Worm (Caenorhabditis elegans): ENCODE data around the gene Y17G7B.23.

The Y17G7B.23 gene

DNA sequence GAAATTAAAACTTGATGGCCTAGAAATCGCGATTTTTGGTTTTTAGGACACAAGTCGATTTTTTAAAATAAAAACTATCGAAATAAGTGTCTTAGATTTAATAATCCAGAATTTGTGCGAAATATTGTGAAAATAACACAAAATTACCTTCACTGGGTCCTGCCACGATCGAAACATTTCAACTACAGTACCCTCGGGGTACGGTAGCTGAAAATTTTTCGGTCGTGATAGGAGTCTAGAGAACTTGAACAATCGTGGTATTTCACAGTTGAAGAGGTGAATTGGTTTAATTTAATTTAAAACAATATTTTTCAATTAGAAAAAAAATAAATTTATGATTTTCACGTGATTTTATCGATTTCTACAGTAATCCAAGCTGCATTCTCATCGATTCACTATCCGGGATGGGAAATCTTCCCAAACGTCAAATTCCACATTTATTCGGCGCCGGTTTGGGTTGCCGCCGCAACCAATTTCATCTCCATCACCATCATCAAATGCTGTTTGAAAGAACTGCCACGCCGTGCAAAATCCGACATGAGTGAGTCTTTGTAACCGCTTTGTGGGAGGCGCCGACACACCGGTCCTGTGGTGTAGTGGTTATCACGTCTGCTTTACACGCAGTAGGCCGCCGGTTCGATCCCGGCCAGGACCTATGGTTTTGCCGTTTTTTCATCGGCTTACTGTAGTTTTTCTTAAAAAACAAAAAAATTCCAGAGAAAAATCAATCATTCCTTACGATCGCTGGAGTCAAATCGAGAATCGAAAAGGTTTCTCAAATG lies 40.0 kb upstream of the Y17G7B.23 start:
- peak; percentile 45; the same call in 1 of the 2 replicates for TF ChIP-seq pha-4 (GFP tag; IDR thresholded peaks at IDR 0.05)
- no peak for TF ChIP-seq pha-4 (tag; optimal IDR thresholded peaks at IDR 0.05)
- 0 out of 2 replicates have a peak, but pooled peaks have one; percentile 34 for TF ChIP-seq arid-1 (GFP tag; conservative IDR thresholded peaks at IDR 0.05)
- peak; percentile 31 for TF ChIP-seq hlh-30 (tag; optimal IDR thresholded peaks at IDR 0.05; ENCODE audit: insufficient read depth)
- TF ChIP-seq skn-1 (tag; optimal IDR thresholded peaks at IDR 0.05): no peak
- no peak for TF ChIP-seq aly-2 (tag; optimal IDR thresholded peaks at IDR 0.05)
- no peak for TF ChIP-seq ceh-82 (tag; optimal IDR thresholded peaks at IDR 0.05)
- no peak for TF ChIP-seq nhr-48 (tag; optimal IDR thresholded peaks at IDR 0.05)
- TF ChIP-seq zfp-2 (tag; optimal IDR thresholded peaks at IDR 0.05): no peak
- no peak for TF ChIP-seq ceh-20 (GFP tag; IDR thresholded peaks at IDR 0.05)
- no peak for TF ChIP-seq egl-43 (GFP tag; IDR thresholded peaks at IDR 0.05)
- no peak for TF ChIP-seq Y75B8A.6 (GFP tag; IDR thresholded peaks at IDR 0.05)
- no peak for TF ChIP-seq nhr-11 (tag; optimal IDR thresholded peaks at IDR 0.05)
- no peak for TF ChIP-seq set-16 (GFP tag; IDR thresholded peaks at IDR 0.05)
- TF ChIP-seq zfp-3 (GFP tag; conservative IDR thresholded peaks at IDR 0.05): no peak
- no peak for TF ChIP-seq lin-38 (GFP tag; IDR thresholded peaks at IDR 0.05)
- TF ChIP-seq tag-97 (GFP tag; IDR thresholded peaks at IDR 0.05): no peak
- TF ChIP-seq F26F4.8 (GFP tag; conservative IDR thresholded peaks at IDR 0.05): no peak
- TF ChIP-seq dmd-9 (GFP tag; IDR thresholded peaks at IDR 0.05): no peak
- TF ChIP-seq duxl-1 (tag; optimal IDR thresholded peaks at IDR 0.05; ENCODE audit: poor library complexity): no peak
- no peak for TF ChIP-seq nhr-41 (GFP tag; IDR thresholded peaks at IDR 0.05)
- no peak for TF ChIP-seq sdz-12 (GFP tag; optimal IDR thresholded peaks at IDR 0.05)
- TF ChIP-seq dve-1 (tag; optimal IDR thresholded peaks at IDR 0.05; ENCODE audit: insufficient read depth): peak; percentile 39
- no peak for TF ChIP-seq ceh-62 (tag; optimal IDR thresholded peaks at IDR 0.05)
- TF ChIP-seq fos-1 (tag; optimal IDR thresholded peaks at IDR 0.05): no peak
- TF ChIP-seq snpc-1.2 (GFP tag; IDR thresholded peaks at IDR 0.05): peak; percentile 66; the same call in 1 of the 2 replicates
- peak; percentile 54 for TF ChIP-seq rbr-2 (tag; optimal IDR thresholded peaks at IDR 0.05)
- TF ChIP-seq nhr-102 (tag; optimal IDR thresholded peaks at IDR 0.05): no peak
- no peak for TF ChIP-seq nhr-76 (tag; optimal IDR thresholded peaks at IDR 0.05)
- no peak for TF ChIP-seq F44E2.7 (GFP tag; IDR thresholded peaks at IDR 0.05)
- TF ChIP-seq jun-1 (tag; optimal IDR thresholded peaks at IDR 0.05): no peak
- no peak for TF ChIP-seq mxl-3 (GFP tag; optimal IDR thresholded peaks at IDR 0.05)
- no peak for TF ChIP-seq lin-15B (tag; optimal IDR thresholded peaks at IDR 0.05)
- TF ChIP-seq ztf-7 (tag; optimal IDR thresholded peaks at IDR 0.05): no peak
- TF ChIP-seq gei-8 (GFP tag; optimal IDR thresholded peaks at IDR 0.05): no peak
- TF ChIP-seq ctbp-1 (GFP tag; IDR thresholded peaks at IDR 0.05): no peak
- peak; percentile 73 for TF ChIP-seq aha-1 (tag)
- no peak for TF ChIP-seq lin-1 (GFP tag; IDR thresholded peaks at IDR 0.05)
- no peak for TF ChIP-seq madf-5 (GFP tag; IDR thresholded peaks at IDR 0.05)
- no peak for TF ChIP-seq spr-3 (GFP tag; optimal IDR thresholded peaks at IDR 0.05)
- no peak; the same call in 1 of the 2 replicates for TF ChIP-seq dmd-6 (GFP tag; IDR thresholded peaks at IDR 0.05)
- peak; percentile 46; the same call in 1 of the 2 replicates for TF ChIP-seq php-3 (GFP tag; IDR thresholded peaks at IDR 0.05)
- peak; percentile 19 for TF ChIP-seq lir-3 (tag; optimal IDR thresholded peaks at IDR 0.05)
- TF ChIP-seq hif-1 (tag; optimal IDR thresholded peaks at IDR 0.05): peak in 1 of 2 experiments; percentile 42
- TF ChIP-seq T26A8.4 (GFP tag; IDR thresholded peaks at IDR 0.05): no peak
- no peak for TF ChIP-seq mdl-1 (tag; optimal IDR thresholded peaks at IDR 0.05)
- TF ChIP-seq F37D6.2 (tag; optimal IDR thresholded peaks at IDR 0.05): no peak
- TF ChIP-seq unc-39 (tag; optimal IDR thresholded peaks at IDR 0.05): no peak
- TF ChIP-seq ZK546.5 (tag; optimal IDR thresholded peaks at IDR 0.05): no peak
- TF ChIP-seq snpc-4 (tag; optimal IDR thresholded peaks at IDR 0.05): no peak

All from whole organism, L4 larva.